Worm (Caenorhabditis elegans) whole organism, mixed stage, embryonic: Measurements from ENCODE around the gene srx-104.

Experiments
- M03D4.4 ChIP-seq: sonication (generic microtip); optimal IDR thresholded peaks from 2 replicates; lab custom pipeline; 2017; ENCODE audit warnings: mild to moderate bottlenecking, missing genetic modification characterization, missing compliant biosample characterization
- bed-3 ChIP-seq: fragments of 200-800 bp; sonication (Bioruptor generic); optimal IDR thresholded peaks from 3 replicates; lab custom pipeline; 2018; ENCODE audit warnings: mild to moderate bottlenecking, missing genetic modification characterization, moderate library complexity, missing compliant biosample characterization
- blmp-1 ChIP-seq: fragments of 150-350 bp; optimal IDR thresholded peaks from 2 replicates; lab custom pipeline; 2014; ENCODE audit warnings: missing biosample characterization, missing genetic modification characterization
- ceh-39 ChIP-seq: fragments of 150-350 bp; optimal IDR thresholded peaks from 2 replicates; lab custom pipeline; 2014; ENCODE audit warnings: missing biosample characterization, missing genetic modification characterization
- ceh-43 ChIP-seq: fragments of 200-800 bp; sonication (Bioruptor generic); optimal IDR thresholded peaks from 2 replicates; lab custom pipeline; 2018; ENCODE audit warnings: mild to moderate bottlenecking, missing genetic modification characterization, moderate library complexity, missing compliant biosample characterization
- ceh-83 ChIP-seq: fragments of 200-800 bp; sonication (Bioruptor generic); optimal IDR thresholded peaks from 2 replicates; lab custom pipeline; 2018; ENCODE audit warnings: mild to moderate bottlenecking, missing genetic modification characterization, missing compliant biosample characterization
- ces-1 ChIP-seq: fragments of 150-350 bp; optimal IDR thresholded peaks from 2 replicates; lab custom pipeline; 2014; ENCODE audit warnings: missing biosample characterization, missing genetic modification reagents, missing genetic modification characterization
- cnd-1 ChIP-seq: fragments of 200-800 bp; sonication (Bioruptor generic); optimal IDR thresholded peaks from 2 replicates; lab custom pipeline; 2018; ENCODE audit warnings: mild to moderate bottlenecking, missing genetic modification characterization, missing compliant biosample characterization
- drap-1 ChIP-seq: fragments of 200-800 bp; sonication (Bioruptor generic); optimal IDR thresholded peaks from 3 replicates; lab custom pipeline; 2018; ENCODE audit warnings: mild to moderate bottlenecking, missing genetic modification characterization, missing compliant biosample characterization
- elt-1 ChIP-seq: sonication (generic microtip); optimal IDR thresholded peaks from 2 replicates; lab custom pipeline; 2017; ENCODE audit warnings: missing genetic modification characterization, mild to moderate bottlenecking, missing compliant biosample characterization, antibody characterized with exemption, moderate library complexity, borderline replicate concordance; ENCODE audit not compliant: insufficient read depth
- elt-3 ChIP-seq: fragments of 150-350 bp; optimal IDR thresholded peaks from 2 replicates; lab custom pipeline; 2014; ENCODE audit warnings: missing biosample characterization, missing genetic modification characterization
- flh-1 ChIP-seq: fragments of 200-800 bp; sonication (Bioruptor generic); optimal IDR thresholded peaks from 2 replicates; lab custom pipeline; 2018; ENCODE audit warnings: mild to moderate bottlenecking, missing genetic modification characterization, moderate library complexity, missing compliant biosample characterization
- ham-2 ChIP-seq: fragments of 200-800 bp; sonication (Bioruptor generic); optimal IDR thresholded peaks from 2 replicates; lab custom pipeline; 2018; ENCODE audit warnings: mild to moderate bottlenecking, missing genetic modification characterization, missing compliant biosample characterization
- hlh-1 ChIP-seq: fragments of 150-350 bp; optimal IDR thresholded peaks from 2 replicates; lab custom pipeline; 2014; ENCODE audit warnings: missing biosample characterization, missing genetic modification reagents, missing genetic modification characterization
- lin-13 ChIP-seq: fragments of 150-350 bp; optimal IDR thresholded peaks from 2 replicates; lab custom pipeline; 2014; ENCODE audit warnings: missing biosample characterization, missing genetic modification characterization
- lin-32 ChIP-seq: fragments of 200-800 bp; sonication (Bioruptor generic); optimal IDR thresholded peaks from 2 replicates; lab custom pipeline; 2018; ENCODE audit warnings: mild to moderate bottlenecking, missing genetic modification characterization, missing compliant biosample characterization
- lsy-2 ChIP-seq: fragments of 150-350 bp; optimal IDR thresholded peaks from 2 replicates; lab custom pipeline; 2014; ENCODE audit warnings: missing biosample characterization, missing genetic modification characterization
- mab-5 ChIP-seq: fragments of 150-350 bp; optimal IDR thresholded peaks from 2 replicates; lab custom pipeline; 2014; ENCODE audit warnings: missing biosample characterization, missing genetic modification characterization
- mep-1 ChIP-seq: fragments of 150-350 bp; optimal IDR thresholded peaks from 2 replicates; lab custom pipeline; 2017; ENCODE audit warnings: missing biosample characterization, missing genetic modification reagents, missing genetic modification characterization, inconsistent platforms
- mls-2 ChIP-seq: sonication (generic microtip); optimal IDR thresholded peaks from 2 replicates; lab custom pipeline; 2016; ENCODE audit warnings: mild to moderate bottlenecking, missing genetic modification characterization, moderate library complexity, missing compliant biosample characterization
- nhr-237 ChIP-seq: fragments of 150-350 bp; optimal IDR thresholded peaks from 2 replicates; lab custom pipeline; 2014; ENCODE audit warnings: missing biosample characterization, missing genetic modification characterization
- nhr-28 ChIP-seq: fragments of 150-350 bp; optimal IDR thresholded peaks from 2 replicates; lab custom pipeline; 2014; ENCODE audit warnings: missing biosample characterization, missing genetic modification characterization
- nhr-76 ChIP-seq: sonication (generic microtip); optimal IDR thresholded peaks from 2 replicates; lab custom pipeline; 2017; ENCODE audit warnings: missing biosample characterization, missing genetic modification characterization
- pha-4 ChIP-seq: fragments of 150-350 bp; optimal IDR thresholded peaks from 2 replicates; lab custom pipeline; 2018; ENCODE audit warnings: missing biosample characterization, missing genetic modification reagents, missing genetic modification characterization
- snpc-4 ChIP-seq: fragments of 150-350 bp; optimal IDR thresholded peaks from 2 replicates; lab custom pipeline; 2014; ENCODE audit warnings: missing biosample characterization, missing genetic modification characterization
- sptf-1 ChIP-seq: sonication (generic microtip); optimal IDR thresholded peaks from 2 replicates; lab custom pipeline; 2017; ENCODE audit warnings: mild to moderate bottlenecking, missing genetic modification characterization, moderate library complexity, missing compliant biosample characterization
- tbx-8 ChIP-seq: fragments of 200-800 bp; sonication (Bioruptor generic); optimal IDR thresholded peaks from 2 replicates; lab custom pipeline; 2018; ENCODE audit warnings: mild to moderate bottlenecking, missing genetic modification characterization, moderate library complexity, missing compliant biosample characterization
- unc-120 ChIP-seq: sonication (generic microtip); optimal IDR thresholded peaks from 2 replicates; lab custom pipeline; 2017; ENCODE audit warnings: missing genetic modification characterization, missing compliant biosample characterization; ENCODE audit not compliant: poor library complexity, severe bottlenecking
- unc-39 ChIP-seq: fragments of 150-350 bp; optimal IDR thresholded peaks from 2 replicates; lab custom pipeline; 2014; ENCODE audit warnings: missing biosample characterization, missing genetic modification characterization
- unc-62 ChIP-seq: fragments of 150-350 bp; optimal IDR thresholded peaks from 2 replicates; lab custom pipeline; 2014; ENCODE audit warnings: missing biosample characterization, missing genetic modification reagents, missing genetic modification characterization
- ztf-11 ChIP-seq: fragments of 150-350 bp; optimal IDR thresholded peaks from 2 replicates; lab custom pipeline; 2014; ENCODE audit warnings: missing biosample characterization, missing genetic modification characterization

The srx-104 gene

ce11 chrII:3669315-3669714 lies 30.2 kb downstream of the srx-104 start, which contains the start of gene srx-97:
Gene srx-97 (minus strand): TSS chrII:3669415.
- TF ChIP-seq hlh-1: no peak
- TF ChIP-seq ham-2: no peak
- TF ChIP-seq M03D4.4 (tag; lab: Kevin White, UChicago): no peak
- no peak for TF ChIP-seq mab-5 (tag; lab: Kevin White, UChicago)
- TF ChIP-seq unc-120 (tag; lab: Kevin White, UChicago): no peak
- no peak for TF ChIP-seq ceh-39 (tag; lab: Kevin White, UChicago)
- TF ChIP-seq ceh-83 (GFP tag; lab: Kevin White, UChicago): no peak
- no peak for TF ChIP-seq mls-2
- no peak for TF ChIP-seq nhr-237 (tag; lab: Kevin White, UChicago)
- TF ChIP-seq pha-4 (tag; lab: Kevin White, UChicago): no peak
- no peak for TF ChIP-seq ztf-11 (tag; lab: Kevin White, UChicago)

- no peak for TF ChIP-seq unc-39 (tag; lab: Kevin White, UChicago)
- no peak for TF ChIP-seq blmp-1 (tag; lab: Kevin White, UChicago)
- no peak for TF ChIP-seq lsy-2 (tag; lab: Kevin White, UChicago)
- no peak for TF ChIP-seq mep-1 (tag; lab: Kevin White, UChicago)
- TF ChIP-seq bed-3 (GFP tag; lab: Kevin White, UChicago): no peak
- no peak for TF ChIP-seq snpc-4 (tag; lab: Kevin White, UChicago)
- TF ChIP-seq ces-1 (GFP tag; lab: Kevin White, UChicago): no peak
Measured at ce11 chrII:3665181-3665580, 34.3 kb downstream of the srx-104 start.

- TF ChIP-seq elt-3 (no peak), ceh-39 (tag; lab: Kevin White, UChicago) (no peak), ceh-43 (GFP tag; lab: Kevin White, UChicago) (no peak), lsy-2 (tag; lab: Kevin White, UChicago) (no peak), unc-39 (tag; lab: Kevin White, UChicago) (no peak), snpc-4 (tag; lab: Kevin White, UChicago) (no peak), ceh-83 (GFP tag; lab: Kevin White, UChicago) (no peak), elt-1 (tag; lab: Kevin White, UChicago) (no peak), sptf-1 (tag; lab: Kevin White, UChicago) (no peak), lin-32 (GFP tag; lab: Kevin White, UChicago) (no peak), nhr-76 (no peak), M03D4.4 (tag; lab: Kevin White, UChicago) (no peak), drap-1 (GFP tag; lab: Kevin White, UChicago) (no peak), flh-1 (no peak), unc-62 (GFP tag; lab: Kevin White, UChicago) (no peak), lin-13 (tag; lab: Kevin White, UChicago) (no peak), ztf-11 (tag; lab: Kevin White, UChicago) (no peak), mls-2 (no peak)
Measured at ce11 chrII:3664470-3664869, 35.0 kb downstream of the srx-104 start, which contains the start of gene F19B10.3. Gene F19B10.3 (plus strand): TSS chrII:3664770.

ce11 chrII:3663796-3664195 lies 35.7 kb downstream of the srx-104 start, which contains the start of gene F19B10.6:
Gene F19B10.6 (minus strand): TSS chrII:3663896.
- no peak for TF ChIP-seq nhr-76
- no peak for TF ChIP-seq mep-1 (tag; lab: Kevin White, UChicago)
- no peak for TF ChIP-seq hlh-1
- no peak for TF ChIP-seq nhr-28 (tag; lab: Kevin White, UChicago)
- no peak for TF ChIP-seq snpc-4 (tag; lab: Kevin White, UChicago)
- TF ChIP-seq lin-13 (tag; lab: Kevin White, UChicago): no peak
- TF ChIP-seq bed-3 (GFP tag; lab: Kevin White, UChicago): no peak
- no peak for TF ChIP-seq ceh-43 (GFP tag; lab: Kevin White, UChicago)
- TF ChIP-seq unc-120 (tag; lab: Kevin White, UChicago): no peak
- TF ChIP-seq cnd-1 (tag; lab: Kevin White, UChicago): no peak
- TF ChIP-seq flh-1: no peak
- TF ChIP-seq nhr-237 (tag; lab: Kevin White, UChicago): no peak
- no peak for TF ChIP-seq tbx-8

- TF ChIP-seq elt-1 (tag; lab: Kevin White, UChicago) (no peak), drap-1 (GFP tag; lab: Kevin White, UChicago) (no peak), ceh-39 (tag; lab: Kevin White, UChicago) (no peak), lin-13 (tag; lab: Kevin White, UChicago) (no peak), lin-32 (GFP tag; lab: Kevin White, UChicago) (no peak), elt-3 (peak; percentile 61)
Measured at ce11 chrII:3661932-3662331, 37.6 kb downstream of the srx-104 start, which contains the start of gene F19B10.13. Gene F19B10.13 (plus strand): TSS chrII:3662274.
